Fruit fly (Drosophila melanogaster) whole organism, embryonic: Measurements from ENCODE around the gene Sry-alpha.

Experiments
- Abd-B ChIP-seq: fragments of 200-800 bp; sonication (Bioruptor generic); optimal IDR thresholded peaks from 2 replicates; lab custom pipeline; 2018; ENCODE audit warnings: missing biosample characterization, mild to moderate bottlenecking, missing genetic modification characterization, moderate library complexity
- B-H2 ChIP-seq: fragments of 200-800 bp; sonication (Bioruptor generic); optimal IDR thresholded peaks from 2 replicates; lab custom pipeline; 2018; ENCODE audit warnings: missing biosample characterization, mild to moderate bottlenecking, missing genetic modification characterization
- CG11456 ChIP-seq: fragments of 200-800 bp; sonication (Bioruptor generic); IDR thresholded peaks from 3 replicates; pipeline ENCODE4 v1.3.6; 2022; ENCODE audit warnings: missing biosample characterization, missing genetic modification characterization
- CG12744 ChIP-seq: fragments of 200-800 bp; sonication (Bioruptor generic); optimal IDR thresholded peaks from 2 replicates; lab custom pipeline; 2016; ENCODE audit warnings: missing biosample characterization, missing genetic modification characterization
- CG12942 ChIP-seq: fragments of 200-800 bp; sonication (Bioruptor generic); optimal IDR thresholded peaks from 3 replicates; lab custom pipeline; 2016; ENCODE audit warnings: missing biosample characterization, missing genetic modification characterization
- CG13296 ChIP-seq: fragments of 200-800 bp; sonication (Bioruptor generic); optimal IDR thresholded peaks from 3 replicates; lab custom pipeline; 2018; ENCODE audit warnings: missing biosample characterization, mild to moderate bottlenecking, missing genetic modification characterization
- CG17186 ChIP-seq: fragments of 200-800 bp; sonication (Bioruptor generic); optimal IDR thresholded peaks from 3 replicates; lab custom pipeline; 2017; ENCODE audit warnings: missing biosample characterization, missing genetic modification reagents, missing genetic modification characterization
- CG17802 ChIP-seq: fragments of 200-800 bp; sonication (Bioruptor generic); optimal IDR thresholded peaks from 2 replicates; lab custom pipeline; 2018; ENCODE audit warnings: missing biosample characterization, mild to moderate bottlenecking, missing genetic modification characterization, moderate library complexity
- CG17829 ChIP-seq: fragments of 200-800 bp; optimal IDR thresholded peaks from 2 replicates; lab custom pipeline; 2019; ENCODE audit warnings: missing biosample characterization, mild to moderate bottlenecking, missing genetic modification characterization, moderate library complexity
- CG1792 ChIP-seq: fragments of 200-800 bp; sonication (Bioruptor generic); optimal IDR thresholded peaks from 2 replicates; lab custom pipeline; 2016; ENCODE audit warnings: missing biosample characterization, missing genetic modification characterization
- CG3281 ChIP-seq: fragments of 200-800 bp; sonication (Bioruptor generic); optimal IDR thresholded peaks from 3 replicates; lab custom pipeline; 2017; ENCODE audit warnings: missing biosample characterization, mild to moderate bottlenecking, missing genetic modification characterization
- CG43689 ChIP-seq: fragments of 200-800 bp; sonication (Bioruptor generic); IDR thresholded peaks from 2 replicates; pipeline ENCODE4 v1.3.6; 2022; ENCODE audit warnings: missing biosample characterization, missing genetic modification characterization
- CG4424 ChIP-seq: fragments of 200-800 bp; sonication (Bioruptor generic); optimal IDR thresholded peaks from 3 replicates; lab custom pipeline; 2016; ENCODE audit warnings: missing biosample characterization, missing genetic modification characterization
- CG6813 ChIP-seq: fragments of 200-800 bp; sonication (Bioruptor generic); optimal IDR thresholded peaks from 2 replicates; lab custom pipeline; 2017; ENCODE audit warnings: missing biosample characterization, missing genetic modification characterization, mild to moderate bottlenecking, moderate library complexity, missing genetic modification reagents
- CG7745 ChIP-seq: fragments of 200-800 bp; sonication (Bioruptor generic); optimal IDR thresholded peaks from 2 replicates; lab custom pipeline; 2018; ENCODE audit warnings: missing biosample characterization, mild to moderate bottlenecking, missing genetic modification characterization, moderate library complexity
- CG7839 ChIP-seq: fragments of 200-800 bp; sonication (Bioruptor generic); optimal IDR thresholded peaks from 3 replicates; lab custom pipeline; 2018; ENCODE audit warnings: missing biosample characterization, mild to moderate bottlenecking, missing genetic modification characterization, moderate library complexity
- CG8944 ChIP-seq: fragments of 200-800 bp; sonication (Bioruptor generic); optimal IDR thresholded peaks from 3 replicates; lab custom pipeline; 2016; ENCODE audit warnings: missing biosample characterization, missing genetic modification characterization
- CHES-1-like ChIP-seq: fragments of 200-800 bp; sonication (Bioruptor generic); optimal IDR thresholded peaks from 2 replicates; lab custom pipeline; 2016; ENCODE audit warnings: missing biosample characterization, missing genetic modification characterization
- D19A ChIP-seq: fragments of 200-800 bp; optimal IDR thresholded peaks from 3 replicates; lab custom pipeline; 2019; ENCODE audit warnings: missing biosample characterization, mild to moderate bottlenecking, missing genetic modification characterization, moderate library complexity
- Dip3 ChIP-seq: fragments of 200-800 bp; sonication (Bioruptor generic); optimal IDR thresholded peaks from 3 replicates; lab custom pipeline; 2016; ENCODE audit warnings: missing biosample characterization, missing genetic modification characterization
- Dll ChIP-seq: fragments of 200-800 bp; sonication (Bioruptor generic); IDR thresholded peaks from 4 replicates; pipeline ENCODE4 v1.3.6; 2022; ENCODE audit warnings: missing biosample characterization, missing genetic modification characterization; ENCODE audit not compliant: partially characterized antibody
- Ets97D ChIP-seq: fragments of 200-800 bp; sonication (Bioruptor generic); optimal IDR thresholded peaks from 3 replicates; lab custom pipeline; 2016; ENCODE audit warnings: missing biosample characterization, missing genetic modification characterization
- Fer3 ChIP-seq: fragments of 200-800 bp; sonication (Bioruptor generic); optimal IDR thresholded peaks from 2 replicates; lab custom pipeline; 2018; ENCODE audit warnings: missing biosample characterization, mild to moderate bottlenecking, missing genetic modification characterization, moderate library complexity
- HLHmδ ChIP-seq: fragments of 200-800 bp; sonication (Bioruptor generic); optimal IDR thresholded peaks from 2 replicates; lab custom pipeline; 2018; ENCODE audit warnings: missing biosample characterization, mild to moderate bottlenecking, missing genetic modification characterization, moderate library complexity
- Hr51 ChIP-seq, 2 experiments: fragments of 200-800 bp; sonication (Bioruptor generic); optimal IDR thresholded peaks; 2 replicates in 1 of 2; 3 replicates in 1 of 2; lab custom pipeline; 2016 to 2018; ENCODE audit warnings: missing biosample characterization in 2 of 2, missing genetic modification characterization in 2 of 2, mild to moderate bottlenecking in 1 of 2, moderate library complexity in 1 of 2
- Max ChIP-seq: fragments of 200-800 bp; sonication (Bioruptor generic); optimal IDR thresholded peaks from 2 replicates; lab custom pipeline; 2016; ENCODE audit warnings: missing biosample characterization, mild to moderate bottlenecking, missing genetic modification characterization
- Nf-YC ChIP-seq: fragments of 200-800 bp; optimal IDR thresholded peaks from 3 replicates; lab custom pipeline; 2019; ENCODE audit warnings: missing biosample characterization, mild to moderate bottlenecking, missing genetic modification characterization, moderate library complexity
- Oaz ChIP-seq: fragments of 200-800 bp; sonication (Bioruptor generic); IDR thresholded peaks from 2 replicates; pipeline ENCODE4 v1.3.6; 2022; ENCODE audit warnings: missing biosample characterization, missing genetic modification characterization
- Rfx ChIP-seq: fragments of 200-800 bp; sonication (Bioruptor generic); IDR thresholded peaks from 2 replicates; pipeline ENCODE4 v1.3.6; 2022; ENCODE audit warnings: missing biosample characterization, missing genetic modification characterization
- Rx ChIP-seq: fragments of 200-800 bp; sonication (Bioruptor generic); IDR thresholded peaks from 2 replicates; pipeline ENCODE4 v1.3.6; 2022; ENCODE audit warnings: missing biosample characterization, missing genetic modification characterization
- Scr ChIP-seq: fragments of 200-800 bp; sonication (Bioruptor generic); IDR thresholded peaks from 2 replicates; pipeline ENCODE4 v1.3.6; 2022; ENCODE audit warnings: missing biosample characterization, missing genetic modification characterization; ENCODE audit not compliant: partially characterized antibody
- TFAM ChIP-seq: fragments of 200-800 bp; sonication (Bioruptor generic); optimal IDR thresholded peaks from 2 replicates; lab custom pipeline; 2017; ENCODE audit warnings: missing biosample characterization, missing genetic modification characterization, inconsistent platforms
- ash1 ChIP-seq: fragments of 200-800 bp; sonication (Bioruptor generic); optimal IDR thresholded peaks from 2 replicates; lab custom pipeline; 2018; ENCODE audit warnings: missing biosample characterization, mild to moderate bottlenecking, missing genetic modification characterization
- bab2 ChIP-seq: fragments of 200-800 bp; sonication (Bioruptor generic); optimal IDR thresholded peaks from 2 replicates; lab custom pipeline; 2016; ENCODE audit warnings: missing biosample characterization, missing genetic modification characterization
- dati ChIP-seq: fragments of 200-800 bp; sonication (Bioruptor generic); IDR thresholded peaks from 2 replicates; pipeline ENCODE4 v1.3.6; 2022; ENCODE audit warnings: missing biosample characterization, missing genetic modification characterization
- ftz-f1 ChIP-seq: fragments of 200-800 bp; sonication (Bioruptor generic); optimal IDR thresholded peaks from 2 replicates; lab custom pipeline; 2016; ENCODE audit warnings: missing biosample characterization, missing genetic modification characterization
- gro ChIP-seq: fragments of 200-800 bp; sonication (Bioruptor generic); optimal IDR thresholded peaks from 2 replicates; lab custom pipeline; 2016; ENCODE audit warnings: missing biosample characterization, missing genetic modification characterization
- ham ChIP-seq: fragments of 200-800 bp; sonication (Bioruptor generic); IDR thresholded peaks from 2 replicates; pipeline ENCODE4 v1.3.6; 2022; ENCODE audit warnings: missing biosample characterization, missing genetic modification characterization
- hbn ChIP-seq: fragments of 200-800 bp; sonication (Bioruptor generic); IDR thresholded peaks from 2 replicates; pipeline ENCODE4 v1.3.6; 2022; ENCODE audit warnings: missing biosample characterization, missing genetic modification characterization; ENCODE audit not compliant: partially characterized antibody
- ind ChIP-seq: fragments of 200-800 bp; sonication (Bioruptor generic); optimal IDR thresholded peaks from 3 replicates; lab custom pipeline; 2016; ENCODE audit warnings: missing biosample characterization, missing genetic modification characterization
- insv ChIP-seq, 2 experiments: fragments of 200-800 bp; sonication (Bioruptor generic); optimal IDR thresholded peaks; 3 replicates each; lab custom pipeline; 2016 to 2018; ENCODE audit warnings: missing biosample characterization in 2 of 2, missing genetic modification characterization in 2 of 2
- kay ChIP-seq: fragments of 200-800 bp; sonication (Bioruptor generic); optimal IDR thresholded peaks from 2 replicates; lab custom pipeline; 2016; ENCODE audit warnings: missing biosample characterization, missing genetic modification characterization
- kni ChIP-seq: fragments of 200-800 bp; sonication (Bioruptor generic); optimal IDR thresholded peaks from 3 replicates; lab custom pipeline; 2017; ENCODE audit warnings: mild to moderate bottlenecking, missing biosample characterization, missing genetic modification reagents, missing genetic modification characterization
- lilli ChIP-seq: fragments of 200-800 bp; sonication (Bioruptor generic); optimal IDR thresholded peaks from 3 replicates; lab custom pipeline; 2016; ENCODE audit warnings: missing biosample characterization, missing genetic modification characterization
- odd ChIP-seq: fragments of 200-800 bp; sonication (Bioruptor generic); optimal IDR thresholded peaks from 2 replicates; lab custom pipeline; 2017; ENCODE audit warnings: missing biosample characterization, mild to moderate bottlenecking, missing genetic modification characterization
- onecut ChIP-seq: fragments of 200-800 bp; sonication (Bioruptor generic); IDR thresholded peaks from 2 replicates; pipeline ENCODE4 v1.3.6; 2022; ENCODE audit warnings: missing biosample characterization, missing genetic modification characterization
- sqz ChIP-seq: fragments of 200-800 bp; sonication (Bioruptor generic); optimal IDR thresholded peaks from 3 replicates; lab custom pipeline; 2018; ENCODE audit warnings: missing biosample characterization, mild to moderate bottlenecking, missing genetic modification characterization
- stc ChIP-seq: fragments of 200-800 bp; sonication (Bioruptor generic); IDR thresholded peaks from 2 replicates; pipeline ENCODE4 v1.3.6; 2022; ENCODE audit warnings: missing biosample characterization, missing genetic modification characterization
- stwl ChIP-seq: fragments of 200-800 bp; sonication (Bioruptor generic); optimal IDR thresholded peaks from 3 replicates; lab custom pipeline; 2018; ENCODE audit warnings: missing biosample characterization, mild to moderate bottlenecking, missing genetic modification characterization, moderate library complexity

Sry-alpha gene

DNA sequence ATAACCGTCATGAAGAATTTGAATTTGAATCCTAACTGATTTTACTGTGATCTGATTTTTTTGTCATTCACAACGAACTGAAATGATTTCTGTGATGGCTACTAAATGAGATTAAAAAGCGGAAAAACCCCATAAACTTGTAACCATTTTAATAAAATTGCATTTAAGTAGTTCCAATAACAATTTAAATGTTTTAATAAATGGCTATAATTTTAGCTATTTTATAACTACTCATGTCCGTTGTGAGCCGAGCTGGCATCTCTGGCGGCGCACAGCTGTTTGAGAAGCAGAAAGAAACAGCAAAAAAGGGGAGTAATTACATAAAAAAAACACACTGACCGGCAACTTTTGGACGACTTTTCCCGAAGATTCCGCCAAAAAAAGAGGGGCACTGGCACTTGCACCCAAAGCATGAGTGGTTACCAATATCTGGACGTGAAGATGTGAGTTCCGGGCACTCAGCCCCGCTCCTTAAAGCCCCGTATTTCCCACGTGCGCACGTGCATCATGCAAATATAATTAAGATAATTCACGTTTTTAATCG lies 17.1 kb downstream of the Sry-alpha start, which contains the start of the genes CG7950 and Rpp14a (continued):
- peak; percentile 23; the same call in 1 of the 2 replicates for TF ChIP-seq Scr (GFP tag; lab: Robert Waterston, UW)
- peak; percentile 36; the same call in 1 of the 2 replicates for TF ChIP-seq onecut (GFP tag; lab: Robert Waterston, UW)
- peak; percentile 70 for TF ChIP-seq ind
- no peak for TF ChIP-seq dati (GFP tag; lab: Robert Waterston, UW)
- peak; percentile 85 for TF ChIP-seq B-H2 (GFP tag; lab: Kevin White, UChicago)
- TF ChIP-seq insv (GFP tag; optimal IDR thresholded peaks at IDR 0.05; lab: Kevin White, UChicago): peak in 1 of 2 experiments; percentile 2
- no peak for TF ChIP-seq HLHmδ (GFP tag; lab: Kevin White, UChicago)
- TF ChIP-seq Hr51 (GFP tag; optimal IDR thresholded peaks at IDR 0.05; lab: Kevin White, UChicago): peak; percentile 81 to 84
- TF ChIP-seq Nf-YC (tag; lab: Kevin White, UChicago): peak; percentile 65
- TF ChIP-seq ash1 (GFP tag; lab: Kevin White, UChicago): no peak
- peak; percentile 39 for TF ChIP-seq Abd-B (GFP tag; lab: Kevin White, UChicago)
- TF ChIP-seq CHES-1-like: peak; percentile 83
- TF ChIP-seq odd (GFP tag; lab: Kevin White, UChicago): peak; percentile 54
- TF ChIP-seq Rfx: peak; percentile 90
- peak; percentile 21 for TF ChIP-seq CG6813 (GFP tag; lab: Kevin White, UChicago)
- peak; percentile 53 for TF ChIP-seq CG12744
- peak; percentile 71 for TF ChIP-seq Ets97D (GFP tag; lab: Kevin White, UChicago)
- TF ChIP-seq CG8944: peak; percentile 62
- peak; percentile 73; the same call in 2 of the 3 replicates for TF ChIP-seq CG11456 (GFP tag; lab: Robert Waterston, UW)
- TF ChIP-seq hbn (GFP tag; lab: Robert Waterston, UW): no peak
- TF ChIP-seq Oaz: 0 out of 2 replicates have a peak, but pooled peaks have one; percentile 33
- peak; percentile 73 for TF ChIP-seq CG3281 (GFP tag; lab: Kevin White, UChicago)
- TF ChIP-seq lilli (GFP tag; lab: Kevin White, UChicago): peak; percentile 92
- peak; percentile 16 for TF ChIP-seq sqz (GFP tag; lab: Kevin White, UChicago)
- TF ChIP-seq ftz-f1 (GFP tag; lab: Kevin White, UChicago): no peak
- peak; percentile 73 for TF ChIP-seq CG4424 (GFP tag; lab: Kevin White, UChicago)
- no peak for TF ChIP-seq CG7745 (tag; lab: Kevin White, UChicago)
- peak; percentile 61; the same call in 1 of the 2 replicates for TF ChIP-seq stc (GFP tag; lab: Robert Waterston, UW)
- TF ChIP-seq CG43689 (GFP tag; lab: Robert Waterston, UW): peak; percentile 22; the same call in 1 of the 2 replicates
- TF ChIP-seq CG13296: peak; percentile 62
- TF ChIP-seq stwl: peak; percentile 26
- TF ChIP-seq Dll: peak; percentile 48; the same call in 2 of the 4 replicates
- peak; percentile 84 for TF ChIP-seq Fer3 (tag; lab: Kevin White, UChicago)
- peak; percentile 56 for TF ChIP-seq Rx (GFP tag; lab: Robert Waterston, UW)
- TF ChIP-seq Max: peak; percentile 75
- TF ChIP-seq Dip3 (GFP tag; lab: Kevin White, UChicago): peak; percentile 84
- peak; percentile 83 for TF ChIP-seq CG17829 (tag; lab: Kevin White, UChicago)
- TF ChIP-seq ham (GFP tag; lab: Robert Waterston, UW): no peak
- TF ChIP-seq D19A (tag; lab: Kevin White, UChicago): peak; percentile 50
- TF ChIP-seq CG1792 (GFP tag; lab: Kevin White, UChicago): peak; percentile 73
- TF ChIP-seq gro (GFP tag; lab: Kevin White, UChicago): peak; percentile 82
- peak; percentile 60 for TF ChIP-seq CG17186 (GFP tag; lab: Kevin White, UChicago)
- TF ChIP-seq kni (GFP tag; lab: Kevin White, UChicago): peak; percentile 62
- peak; percentile 82 for TF ChIP-seq bab2
- no peak for TF ChIP-seq TFAM (GFP tag; lab: Kevin White, UChicago)
- peak; percentile 52 for TF ChIP-seq kay (GFP tag; lab: Kevin White, UChicago)
- peak; percentile 12 for TF ChIP-seq CG17802 (tag; lab: Kevin White, UChicago)
- TF ChIP-seq CG7839 (tag; lab: Kevin White, UChicago): peak; percentile 69
- peak; percentile 79 for TF ChIP-seq CG12942 (GFP tag; lab: Kevin White, UChicago)
